Fruit fly (Drosophila melanogaster) whole organism, pupa: Measurements from ENCODE around the gene CG14219.

Source experiments
- CG17806 ChIP-seq: fragments of 200-800 bp; sonication (Bioruptor generic); optimal IDR thresholded peaks from 2 replicates; lab custom pipeline; 2018; ENCODE audit warnings: missing biosample characterization, mild to moderate bottlenecking, missing genetic modification characterization, moderate library complexity
- CG34367 ChIP-seq: fragments of 200-800 bp; sonication (Bioruptor generic); optimal IDR thresholded peaks from 2 replicates; lab custom pipeline; 2018; ENCODE audit warnings: missing biosample characterization, mild to moderate bottlenecking, missing genetic modification characterization
- CG8159 ChIP-seq: fragments of 200-800 bp; sonication (Bioruptor generic); optimal IDR thresholded peaks from 3 replicates; lab custom pipeline; 2018; ENCODE audit warnings: missing biosample characterization, mild to moderate bottlenecking, missing genetic modification characterization, moderate library complexity
- CG9948 ChIP-seq: fragments of 200-800 bp; sonication (Bioruptor generic); optimal IDR thresholded peaks from 2 replicates; lab custom pipeline; 2018; ENCODE audit warnings: missing biosample characterization, mild to moderate bottlenecking, missing genetic modification characterization, moderate library complexity
- D1 ChIP-seq: fragments of 200-800 bp; sonication (Bioruptor generic); optimal IDR thresholded peaks from 2 replicates; lab custom pipeline; 2018; ENCODE audit warnings: missing biosample characterization, mild to moderate bottlenecking, missing genetic modification characterization, moderate library complexity
- EcR ChIP-seq: fragments of 200-800 bp; sonication (Bioruptor generic); optimal IDR thresholded peaks from 3 replicates; lab custom pipeline; 2019; ENCODE audit warnings: missing biosample characterization, missing genetic modification characterization, mild to moderate bottlenecking, moderate library complexity, missing genetic modification reagents
- Ets98B ChIP-seq: fragments of 200-800 bp; sonication (Bioruptor generic); IDR thresholded peaks from 2 replicates; pipeline ENCODE4 v1.3.6; 2022; ENCODE audit warnings: missing biosample characterization, missing genetic modification characterization
- Pif1A ChIP-seq: fragments of 200-800 bp; sonication (Bioruptor generic); optimal IDR thresholded peaks from 3 replicates; lab custom pipeline; 2016; ENCODE audit warnings: missing biosample characterization, missing genetic modification characterization

DNA sequence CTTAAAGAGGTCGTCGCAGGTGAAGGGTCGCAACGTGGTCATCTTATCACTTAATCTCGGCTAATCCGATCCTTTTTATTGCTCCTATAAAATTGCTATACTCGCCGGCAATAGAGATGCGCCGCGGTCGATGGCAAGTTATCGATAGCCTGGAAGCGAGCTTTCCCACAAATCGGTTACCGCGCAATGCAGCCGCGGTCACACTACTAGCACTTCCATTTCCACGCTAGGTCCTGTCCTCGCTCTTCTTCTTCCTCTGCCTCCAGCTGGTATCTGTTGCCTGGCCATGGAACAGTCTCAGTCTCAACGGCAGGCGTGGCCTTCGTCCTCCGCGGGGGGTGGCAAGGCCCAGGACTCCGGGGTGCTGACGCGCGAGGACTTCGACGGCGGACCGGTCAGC, 33.0 kb upstream of the CG14219 start, which contains the start of the genes Naa20A and MKP-4:
- no peak for TF ChIP-seq CG34367 (tag; lab: Kevin White, UChicago)
- TF ChIP-seq CG17806 (tag; lab: Kevin White, UChicago) = no peak
- no peak for TF ChIP-seq Ets98B (GFP tag; lab: Robert Waterston, UW)
- TF ChIP-seq D1 (tag; lab: Kevin White, UChicago) = no peak
- no peak for TF ChIP-seq CG8159 (tag; lab: Kevin White, UChicago)
- TF ChIP-seq EcR (GFP tag; lab: Kevin White, UChicago) = no peak
- no peak for TF ChIP-seq CG9948 (tag; lab: Kevin White, UChicago)
- TF ChIP-seq Pif1A (GFP tag; lab: Kevin White, UChicago) = no peak
